Fruit fly (Drosophila melanogaster) whole organism, embryonic: ENCODE data around the gene Agpat1.

ENCODE experiments used
- Atf6 ChIP-seq: fragments of 200-800 bp; sonication (Bioruptor generic); IDR thresholded peaks from 2 replicates; pipeline ENCODE4 v1.3.6; 2022; ENCODE audit warnings: missing biosample characterization, missing genetic modification characterization
- CG10543 ChIP-seq: fragments of 200-800 bp; sonication (Bioruptor generic); optimal IDR thresholded peaks from 3 replicates; lab custom pipeline; 2017; ENCODE audit warnings: missing biosample characterization, mild to moderate bottlenecking, missing genetic modification characterization, moderate library complexity
- CG10565 ChIP-seq: fragments of 200-800 bp; sonication (Bioruptor generic); optimal IDR thresholded peaks from 3 replicates; lab custom pipeline; 2016; ENCODE audit warnings: missing biosample characterization, mild to moderate bottlenecking, missing genetic modification characterization
- CG11398 ChIP-seq: fragments of 200-800 bp; sonication (Bioruptor generic); optimal IDR thresholded peaks from 2 replicates; lab custom pipeline; 2016; ENCODE audit warnings: missing biosample characterization, missing genetic modification characterization
- CG14667 ChIP-seq: fragments of 200-800 bp; sonication (Bioruptor generic); IDR thresholded peaks from 2 replicates; pipeline ENCODE4 v1.3.6; 2022; ENCODE audit warnings: missing biosample characterization, missing genetic modification characterization
- CG1603 ChIP-seq: fragments of 200-800 bp; sonication (Bioruptor generic); optimal IDR thresholded peaks from 2 replicates; lab custom pipeline; 2019; ENCODE audit warnings: missing biosample characterization, mild to moderate bottlenecking, missing genetic modification characterization, moderate library complexity
- CG18262 ChIP-seq: fragments of 200-800 bp; optimal IDR thresholded peaks from 3 replicates; lab custom pipeline; 2019; ENCODE audit warnings: missing biosample characterization, mild to moderate bottlenecking, missing genetic modification characterization, moderate library complexity
- CG18619 ChIP-seq: fragments of 200-800 bp; sonication (Bioruptor generic); optimal IDR thresholded peaks from 3 replicates; lab custom pipeline; 2017; ENCODE audit warnings: missing biosample characterization, mild to moderate bottlenecking, missing genetic modification characterization
- CG2116 ChIP-seq: fragments of 200-800 bp; sonication (Bioruptor generic); optimal IDR thresholded peaks from 3 replicates; lab custom pipeline; 2018; ENCODE audit warnings: missing biosample characterization, mild to moderate bottlenecking, missing genetic modification characterization
- CG3163 ChIP-seq: fragments of 200-800 bp; sonication (Bioruptor generic); optimal IDR thresholded peaks from 3 replicates; lab custom pipeline; 2016; ENCODE audit warnings: missing biosample characterization, missing genetic modification characterization
- CG34422 ChIP-seq: fragments of 200-800 bp; sonication (Bioruptor generic); IDR thresholded peaks from 3 replicates; pipeline ENCODE4 v1.3.6; 2022; ENCODE audit warnings: missing biosample characterization, missing genetic modification characterization
- CG3995 ChIP-seq: fragments of 200-800 bp; sonication (Bioruptor generic); optimal IDR thresholded peaks from 3 replicates; lab custom pipeline; 2016; ENCODE audit warnings: missing biosample characterization, missing genetic modification characterization
- CG4328 ChIP-seq: fragments of 200-800 bp; sonication (Bioruptor generic); optimal IDR thresholded peaks from 3 replicates; lab custom pipeline; 2017; ENCODE audit warnings: missing biosample characterization, missing genetic modification reagents, missing genetic modification characterization
- CG4424 ChIP-seq: fragments of 200-800 bp; sonication (Bioruptor generic); optimal IDR thresholded peaks from 3 replicates; lab custom pipeline; 2016; ENCODE audit warnings: missing biosample characterization, missing genetic modification characterization
- CG6654 ChIP-seq: fragments of 200-800 bp; sonication (Bioruptor generic); optimal IDR thresholded peaks from 2 replicates; lab custom pipeline; 2017; ENCODE audit warnings: missing biosample characterization, mild to moderate bottlenecking, missing genetic modification characterization
- CG7372 ChIP-seq: fragments of 200-800 bp; sonication (Bioruptor generic); IDR thresholded peaks from 2 replicates; pipeline ENCODE4 v1.3.6; 2022; ENCODE audit warnings: missing biosample characterization, missing genetic modification characterization
- CG7928 ChIP-seq: fragments of 200-800 bp; sonication (Bioruptor generic); optimal IDR thresholded peaks from 2 replicates; lab custom pipeline; 2017; ENCODE audit warnings: missing biosample characterization, mild to moderate bottlenecking, missing genetic modification characterization
- CG8290 ChIP-seq, 3 experiments: fragments of 200-800 bp; sonication (Bioruptor generic); optimal IDR thresholded peaks; 2 replicates each; lab custom pipeline; 2016 to 2019; ENCODE audit warnings: missing biosample characterization in 3 of 3, missing genetic modification characterization in 3 of 3, mild to moderate bottlenecking in 2 of 3, moderate library complexity in 1 of 3
- CG8478 ChIP-seq: fragments of >200 bp; optimal IDR thresholded peaks from 2 replicates; lab custom pipeline; 2018
- CG8765 ChIP-seq: fragments of 200-800 bp; sonication (Bioruptor generic); IDR thresholded peaks from 2 replicates; pipeline ENCODE4 v1.3.6; 2022; ENCODE audit warnings: missing biosample characterization, missing genetic modification characterization
- Camta ChIP-seq: fragments of 200-800 bp; sonication (Bioruptor generic); optimal IDR thresholded peaks from 2 replicates; lab custom pipeline; 2016; ENCODE audit warnings: missing biosample characterization, missing genetic modification characterization
- CoRest ChIP-seq: fragments of 200-800 bp; sonication (Bioruptor generic); optimal IDR thresholded peaks from 3 replicates; lab custom pipeline; 2018; ENCODE audit warnings: missing biosample characterization, mild to moderate bottlenecking, missing genetic modification characterization, moderate library complexity
- D ChIP-seq, 2 experiments: fragments of 200-800 bp in 1 of 2; fragments of >200 bp in 1 of 2; sonication (Bioruptor generic) in 1 of 2; optimal IDR thresholded peaks; 2 replicates in 1 of 2; 3 replicates in 1 of 2; lab custom pipeline; 2017; ENCODE audit warnings: mild to moderate bottlenecking in 1 of 2, missing biosample characterization in 1 of 2, missing genetic modification characterization in 1 of 2, missing genetic modification reagents in 1 of 2
- D19B ChIP-seq: fragments of 200-800 bp; sonication (Bioruptor generic); optimal IDR thresholded peaks from 2 replicates; lab custom pipeline; 2017; ENCODE audit warnings: missing biosample characterization, mild to moderate bottlenecking, missing genetic modification characterization
- Doc3 ChIP-seq: fragments of 200-800 bp; sonication (Bioruptor generic); IDR thresholded peaks from 3 replicates; pipeline ENCODE4 v1.3.6; 2022; ENCODE audit warnings: missing biosample characterization, missing genetic modification characterization; ENCODE audit not compliant: partially characterized antibody
- HLHmδ ChIP-seq: fragments of 200-800 bp; sonication (Bioruptor generic); optimal IDR thresholded peaks from 2 replicates; lab custom pipeline; 2018; ENCODE audit warnings: missing biosample characterization, mild to moderate bottlenecking, missing genetic modification characterization, moderate library complexity
- MTF-1 ChIP-seq: fragments of 200-800 bp; sonication (Bioruptor generic); optimal IDR thresholded peaks from 2 replicates; lab custom pipeline; 2018; ENCODE audit warnings: missing biosample characterization, mild to moderate bottlenecking, missing genetic modification characterization, borderline replicate concordance
- Neu2 ChIP-seq: fragments of 200-800 bp; sonication (Bioruptor generic); optimal IDR thresholded peaks from 3 replicates; lab custom pipeline; 2016; ENCODE audit warnings: missing biosample characterization, missing genetic modification characterization, borderline replicate concordance
- abd-A ChIP-seq: fragments of 200-800 bp; sonication (Bioruptor generic); optimal IDR thresholded peaks from 3 replicates; lab custom pipeline; 2019; ENCODE audit warnings: missing biosample characterization, mild to moderate bottlenecking, missing genetic modification characterization, moderate library complexity
- bbx ChIP-seq: fragments of 200-800 bp; sonication (Bioruptor generic); IDR thresholded peaks from 2 replicates; pipeline ENCODE4 v1.3.6; 2022; ENCODE audit warnings: missing biosample characterization, missing genetic modification characterization; ENCODE audit not compliant: partially characterized antibody
- crol ChIP-seq: fragments of 200-800 bp; sonication (Bioruptor generic); IDR thresholded peaks from 2 replicates; pipeline ENCODE4 v1.3.6; 2022; ENCODE audit warnings: missing biosample characterization, missing genetic modification characterization
- emc ChIP-seq: fragments of 200-800 bp; sonication (Bioruptor generic); optimal IDR thresholded peaks from 2 replicates; lab custom pipeline; 2016; ENCODE audit warnings: missing biosample characterization, missing genetic modification characterization
- en ChIP-seq: fragments of 200-800 bp; sonication (Bioruptor generic); optimal IDR thresholded peaks from 2 replicates; lab custom pipeline; 2016; ENCODE audit warnings: missing biosample characterization, missing genetic modification characterization
- gcm ChIP-seq: fragments of 200-800 bp; sonication (Bioruptor generic); optimal IDR thresholded peaks from 2 replicates; lab custom pipeline; 2019; ENCODE audit warnings: missing biosample characterization, mild to moderate bottlenecking, missing genetic modification characterization, moderate library complexity
- grn ChIP-seq: fragments of 200-800 bp; sonication (Bioruptor generic); optimal IDR thresholded peaks from 3 replicates; lab custom pipeline; 2017; ENCODE audit warnings: missing biosample characterization, missing genetic modification characterization
- inv ChIP-seq: fragments of 200-800 bp; sonication (Bioruptor generic); IDR thresholded peaks from 2 replicates; pipeline ENCODE4 v1.3.6; 2022; ENCODE audit warnings: missing biosample characterization, missing genetic modification characterization; ENCODE audit not compliant: partially characterized antibody
- knrl ChIP-seq: fragments of 200-800 bp; sonication (Bioruptor generic); IDR thresholded peaks from 3 replicates; pipeline ENCODE4 v1.3.6; 2022; ENCODE audit warnings: missing biosample characterization, missing genetic modification characterization; ENCODE audit not compliant: partially characterized antibody
- lmd ChIP-seq: fragments of 200-800 bp; sonication (Bioruptor generic); IDR thresholded peaks from 2 replicates; pipeline ENCODE4 v1.3.6; 2022; ENCODE audit warnings: missing biosample characterization, missing genetic modification characterization
- nau ChIP-seq: fragments of 200-800 bp; sonication (Bioruptor generic); optimal IDR thresholded peaks from 3 replicates; lab custom pipeline; 2017; ENCODE audit warnings: missing biosample characterization, mild to moderate bottlenecking, missing genetic modification characterization, missing genetic modification reagents
- p53 ChIP-seq: fragments of 200-800 bp; sonication (Bioruptor generic); optimal IDR thresholded peaks from 2 replicates; lab custom pipeline; 2016; ENCODE audit warnings: missing biosample characterization, missing genetic modification characterization
- pita ChIP-seq: fragments of 200-800 bp; sonication (Bioruptor generic); optimal IDR thresholded peaks from 2 replicates; lab custom pipeline; 2017; ENCODE audit warnings: missing biosample characterization, mild to moderate bottlenecking, missing genetic modification characterization
- sens ChIP-seq: fragments of 200-800 bp; sonication (Bioruptor generic); peaks from one replicate; lab custom pipeline; 2016; ENCODE audit warnings: missing biosample characterization, missing genetic modification characterization
- sima ChIP-seq: fragments of 200-800 bp; sonication (Bioruptor generic); optimal IDR thresholded peaks from 2 replicates; lab custom pipeline; 2016; ENCODE audit warnings: missing biosample characterization, missing genetic modification characterization
- slbo ChIP-seq: fragments of 200-800 bp; sonication (Bioruptor generic); IDR thresholded peaks from 2 replicates; pipeline ENCODE4 v1.3.6; 2022; ENCODE audit warnings: missing biosample characterization, missing genetic modification characterization
- tll ChIP-seq, 2 experiments: fragments of 200-800 bp in 1 of 2; fragments of >200 bp in 1 of 2; sonication (Bioruptor generic) in 1 of 2; optimal IDR thresholded peaks; 2 replicates each; lab custom pipeline; 2017 to 2019; ENCODE audit warnings: missing biosample characterization in 2 of 2, missing genetic modification characterization in 2 of 2, mild to moderate bottlenecking in 1 of 2, moderate library complexity in 1 of 2
- unc-4 ChIP-seq: fragments of 200-800 bp; sonication (Bioruptor generic); IDR thresholded peaks from 2 replicates; pipeline ENCODE4 v1.3.6; 2022; ENCODE audit warnings: missing biosample characterization, missing genetic modification characterization; ENCODE audit not compliant: partially characterized antibody
- unpg ChIP-seq: fragments of 200-800 bp; sonication (Bioruptor generic); optimal IDR thresholded peaks from 3 replicates; lab custom pipeline; 2018; ENCODE audit warnings: missing biosample characterization, mild to moderate bottlenecking, missing genetic modification characterization, moderate library complexity
- vfl ChIP-seq: fragments of 200-800 bp; sonication (Bioruptor generic); optimal IDR thresholded peaks from 2 replicates; lab custom pipeline; 2016; ENCODE audit warnings: missing biosample characterization, missing genetic modification characterization
- vvl ChIP-seq: fragments of 200-800 bp; sonication (Bioruptor generic); IDR thresholded peaks from 2 replicates; pipeline ENCODE4 v1.3.6; 2022; ENCODE audit warnings: missing biosample characterization, missing genetic modification characterization
- zen ChIP-seq: fragments of 200-800 bp; sonication (Bioruptor generic); optimal IDR thresholded peaks from 3 replicates; lab custom pipeline; 2018; ENCODE audit warnings: missing biosample characterization, mild to moderate bottlenecking, missing genetic modification characterization, moderate library complexity

Gene Agpat1

dm6 chrX:12756374-12756721 lies 8.7 kb upstream of the Agpat1 start (continued):
- TF ChIP-seq p53 (GFP tag; lab: Kevin White, UChicago) = no peak
- TF ChIP-seq CG8765 = no peak
- TF ChIP-seq sens (GFP tag; lab: Kevin White, UChicago) = peak; percentile 18
- no peak for TF ChIP-seq CG7372
- TF ChIP-seq nau (GFP tag; lab: Kevin White, UChicago) = no peak
- no peak for TF ChIP-seq lmd (GFP tag; lab: Robert Waterston, UW)
- TF ChIP-seq grn (GFP tag; lab: Kevin White, UChicago) = no peak
- TF ChIP-seq CG8290 (GFP tag; optimal IDR thresholded peaks at IDR 0.05; lab: Kevin White, UChicago) = no peak
- TF ChIP-seq CG8290 (tag; optimal IDR thresholded peaks at IDR 0.05; lab: Kevin White, UChicago) = peak in 1 of 2 experiments; percentile 69
- TF ChIP-seq CG18619 (GFP tag; lab: Kevin White, UChicago) = no peak
- peak; percentile 98 for TF ChIP-seq abd-A
- TF ChIP-seq CG3163 = no peak
- no peak for TF ChIP-seq D19B
- TF ChIP-seq CG3995 (GFP tag; lab: Kevin White, UChicago) = no peak
- TF ChIP-seq vfl (GFP tag; lab: Kevin White, UChicago) = no peak
- peak; percentile 24; the same call in 1 of the 2 replicates for TF ChIP-seq inv (GFP tag; lab: Robert Waterston, UW)
- TF ChIP-seq unc-4 (GFP tag; lab: Robert Waterston, UW) = no peak
- TF ChIP-seq HLHmδ = no peak
- TF ChIP-seq crol (GFP tag; lab: Robert Waterston, UW) = peak; percentile 99
- no peak for TF ChIP-seq pita
- no peak for TF ChIP-seq CG6654 (GFP tag; lab: Kevin White, UChicago)
- no peak for TF ChIP-seq emc (GFP tag; lab: Kevin White, UChicago)
- no peak for TF ChIP-seq sima
- peak in 1 of 2 experiments; percentile 69 for TF ChIP-seq tll (GFP tag; optimal IDR thresholded peaks at IDR 0.05; lab: Kevin White, UChicago)
- TF ChIP-seq Camta (GFP tag; lab: Kevin White, UChicago) = no peak
- no peak for TF ChIP-seq CG4424
- TF ChIP-seq CG2116 (GFP tag; lab: Kevin White, UChicago) = no peak
- peak; percentile 37; the same call in 1 of the 3 replicates for TF ChIP-seq CG34422 (GFP tag; lab: Robert Waterston, UW)
- TF ChIP-seq Neu2 (GFP tag; lab: Kevin White, UChicago) = no peak
- no peak for TF ChIP-seq gcm (GFP tag; lab: Kevin White, UChicago)
- TF ChIP-seq CG7928 = no peak
- TF ChIP-seq zen (tag; lab: Kevin White, UChicago) = no peak
- no peak for TF ChIP-seq CG11398
- no peak for TF ChIP-seq MTF-1 (GFP tag; lab: Kevin White, UChicago)
- no peak for TF ChIP-seq unpg (GFP tag; lab: Kevin White, UChicago)
- no peak for TF ChIP-seq Doc3
- TF ChIP-seq CG18262 = no peak
- TF ChIP-seq D (optimal IDR thresholded peaks at IDR 0.05; lab: Kevin White, UChicago) = no peak
- TF ChIP-seq D (GFP tag; optimal IDR thresholded peaks at IDR 0.05; lab: Kevin White, UChicago) = no peak
- TF ChIP-seq Atf6 (GFP tag; lab: Robert Waterston, UW) = no peak
- peak; percentile 78 for TF ChIP-seq vvl (GFP tag; lab: Robert Waterston, UW)
- TF ChIP-seq bbx (GFP tag; lab: Robert Waterston, UW) = no peak
- TF ChIP-seq CG14667 (GFP tag; lab: Robert Waterston, UW) = no peak
- TF ChIP-seq slbo (GFP tag; lab: Robert Waterston, UW) = no peak
- TF ChIP-seq en = no peak
- no peak for TF ChIP-seq CG10565 (GFP tag; lab: Kevin White, UChicago)
- TF ChIP-seq CoRest (tag; lab: Kevin White, UChicago) = no peak
- TF ChIP-seq knrl (GFP tag; lab: Robert Waterston, UW) = no peak
- no peak for TF ChIP-seq CG8478 (lab: Kevin White, UChicago)
- TF ChIP-seq CG4328 = no peak
- TF ChIP-seq CG1603 = peak; percentile 0
- TF ChIP-seq CG10543 = peak; percentile 88
